Fruit fly (Drosophila melanogaster) whole organism, pupa: ENCODE results near the gene CG3529.

Experiments used
- CG10348 ChIP-seq: fragments of 200-800 bp; sonication (Bioruptor generic); IDR thresholded peaks from 2 replicates; pipeline ENCODE4 v1.3.6; 2022; ENCODE audit warnings: missing biosample characterization, missing genetic modification characterization
- CG14655 ChIP-seq: fragments of 200-800 bp; sonication (Bioruptor generic); optimal IDR thresholded peaks from 3 replicates; lab custom pipeline; 2017; ENCODE audit warnings: mild to moderate bottlenecking, missing biosample characterization, missing genetic modification reagents, missing genetic modification characterization
- CG17806 ChIP-seq: fragments of 200-800 bp; sonication (Bioruptor generic); optimal IDR thresholded peaks from 2 replicates; lab custom pipeline; 2018; ENCODE audit warnings: missing biosample characterization, mild to moderate bottlenecking, missing genetic modification characterization, moderate library complexity
- CG4496 ChIP-seq: fragments of 200-800 bp; sonication (Bioruptor generic); IDR thresholded peaks from 3 replicates; pipeline ENCODE4 v1.3.6; 2022; ENCODE audit warnings: missing biosample characterization, missing genetic modification characterization
- CG8159 ChIP-seq: fragments of 200-800 bp; sonication (Bioruptor generic); optimal IDR thresholded peaks from 3 replicates; lab custom pipeline; 2018; ENCODE audit warnings: missing biosample characterization, mild to moderate bottlenecking, missing genetic modification characterization, moderate library complexity
- CG9948 ChIP-seq: fragments of 200-800 bp; sonication (Bioruptor generic); optimal IDR thresholded peaks from 2 replicates; lab custom pipeline; 2018; ENCODE audit warnings: missing biosample characterization, mild to moderate bottlenecking, missing genetic modification characterization, moderate library complexity
- Ets98B ChIP-seq: fragments of 200-800 bp; sonication (Bioruptor generic); IDR thresholded peaks from 2 replicates; pipeline ENCODE4 v1.3.6; 2022; ENCODE audit warnings: missing biosample characterization, missing genetic modification characterization
- Pif1A ChIP-seq: fragments of 200-800 bp; sonication (Bioruptor generic); optimal IDR thresholded peaks from 3 replicates; lab custom pipeline; 2016; ENCODE audit warnings: missing biosample characterization, missing genetic modification characterization
- Pif1B ChIP-seq: fragments of 200-800 bp; sonication (Bioruptor generic); optimal IDR thresholded peaks from 3 replicates; lab custom pipeline; 2016; ENCODE audit warnings: missing biosample characterization, missing genetic modification characterization
- Snoo ChIP-seq: fragments of 200-800 bp; sonication (Bioruptor generic); optimal IDR thresholded peaks from 3 replicates; lab custom pipeline; 2017; ENCODE audit warnings: missing biosample characterization, mild to moderate bottlenecking, missing genetic modification characterization, inconsistent platforms
- gl ChIP-seq: fragments of 200-800 bp; sonication (Bioruptor generic); optimal IDR thresholded peaks from 2 replicates; lab custom pipeline; 2018; ENCODE audit warnings: missing biosample characterization, mild to moderate bottlenecking, missing genetic modification characterization
- rn ChIP-seq: fragments of 200-800 bp; sonication (Bioruptor generic); IDR thresholded peaks from 2 replicates; pipeline ENCODE4 v1.3.6; 2022; ENCODE audit warnings: missing biosample characterization, missing genetic modification characterization

DNA sequence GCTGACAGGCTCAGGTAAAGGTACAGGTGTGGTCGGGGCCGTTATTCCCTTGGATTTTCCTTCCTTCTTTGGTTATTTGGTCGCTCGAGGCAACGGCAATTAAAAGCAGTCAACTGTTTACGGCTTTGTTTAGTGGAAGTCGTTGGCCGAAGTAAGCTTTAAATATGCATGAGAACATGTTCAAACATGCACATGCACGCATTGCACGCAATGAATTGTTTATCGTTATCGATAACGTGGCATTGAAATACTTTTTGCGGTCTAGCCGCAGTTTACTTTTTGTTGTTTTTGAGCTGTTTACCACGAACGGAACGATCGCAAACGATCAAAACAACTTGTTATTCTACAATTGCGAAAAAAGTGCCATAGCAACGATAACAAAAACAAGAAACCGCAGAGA is 25.0 kb upstream of the CG3529 start:
- TF ChIP-seq Pif1A (GFP tag; lab: Kevin White, UChicago) = no peak
- TF ChIP-seq CG4496 (GFP tag; lab: Robert Waterston, UW) = peak; percentile 6; the same call in 1 of the 3 replicates
- TF ChIP-seq CG17806 (tag; lab: Kevin White, UChicago) = no peak
- TF ChIP-seq CG14655 (GFP tag; lab: Kevin White, UChicago) = no peak
- no peak for TF ChIP-seq Pif1B (GFP tag; lab: Kevin White, UChicago)
- TF ChIP-seq gl = no peak
- TF ChIP-seq rn (GFP tag; lab: Robert Waterston, UW) = no peak
- no peak for TF ChIP-seq Ets98B
- no peak for TF ChIP-seq CG9948 (tag; lab: Kevin White, UChicago)
- no peak for TF ChIP-seq Snoo (tag; lab: Kevin White, UChicago)
- no peak for TF ChIP-seq CG8159 (tag; lab: Kevin White, UChicago)
- no peak for TF ChIP-seq CG10348 (GFP tag; lab: Robert Waterston, UW)
